Fruit fly (Drosophila melanogaster) whole organism, embryonic: ENCODE results near the gene CG2059.

Source experiments
- ATbp ChIP-seq: fragments of 200-800 bp; sonication (Bioruptor generic); optimal IDR thresholded peaks from 2 replicates; lab custom pipeline; 2017; ENCODE audit warnings: missing biosample characterization, mild to moderate bottlenecking, missing genetic modification characterization, missing genetic modification reagents
- Atf3 ChIP-seq: fragments of 200-800 bp; sonication (Bioruptor generic); optimal IDR thresholded peaks from 3 replicates; lab custom pipeline; 2016; ENCODE audit warnings: missing biosample characterization, missing genetic modification characterization
- CG10321 ChIP-seq: fragments of 200-800 bp; sonication (Bioruptor generic); IDR thresholded peaks from 2 replicates; pipeline ENCODE4 v1.3.6; 2022; ENCODE audit warnings: missing biosample characterization, missing genetic modification characterization
- CG10543 ChIP-seq: fragments of 200-800 bp; sonication (Bioruptor generic); optimal IDR thresholded peaks from 3 replicates; lab custom pipeline; 2017; ENCODE audit warnings: missing biosample characterization, mild to moderate bottlenecking, missing genetic modification characterization, moderate library complexity
- CG11085 ChIP-seq: fragments of 200-800 bp; sonication (Bioruptor generic); IDR thresholded peaks from 2 replicates; pipeline ENCODE4 v1.3.6; 2022; ENCODE audit warnings: missing biosample characterization, missing genetic modification characterization
- CG12104 ChIP-seq: fragments of 200-800 bp; sonication (Bioruptor generic); optimal IDR thresholded peaks from 3 replicates; lab custom pipeline; 2016; ENCODE audit warnings: missing biosample characterization, missing genetic modification characterization
- CG12236 ChIP-seq: fragments of 200-800 bp; sonication (Bioruptor generic); optimal IDR thresholded peaks from 2 replicates; lab custom pipeline; 2016; ENCODE audit warnings: missing biosample characterization, missing genetic modification characterization
- CG13123 ChIP-seq: fragments of 200-800 bp; sonication (Bioruptor generic); optimal IDR thresholded peaks from 2 replicates; lab custom pipeline; 2016; ENCODE audit warnings: missing biosample characterization, missing genetic modification characterization
- CG14965 ChIP-seq: fragments of 200-800 bp; sonication (Bioruptor generic); optimal IDR thresholded peaks from 2 replicates; lab custom pipeline; 2016; ENCODE audit warnings: missing biosample characterization, missing genetic modification characterization, borderline replicate concordance
- CG17186 ChIP-seq: fragments of 200-800 bp; sonication (Bioruptor generic); optimal IDR thresholded peaks from 3 replicates; lab custom pipeline; 2017; ENCODE audit warnings: missing biosample characterization, missing genetic modification reagents, missing genetic modification characterization
- CG18011 ChIP-seq: fragments of 200-800 bp; sonication (Bioruptor generic); optimal IDR thresholded peaks from 2 replicates; lab custom pipeline; 2017; ENCODE audit warnings: missing biosample characterization, missing genetic modification characterization, mild to moderate bottlenecking, moderate library complexity, missing genotype
- CG18476 ChIP-seq: fragments of 200-800 bp; sonication (Bioruptor generic); optimal IDR thresholded peaks from 2 replicates; lab custom pipeline; 2016; ENCODE audit warnings: missing biosample characterization, mild to moderate bottlenecking, missing genetic modification characterization
- CG4328 ChIP-seq: fragments of 200-800 bp; sonication (Bioruptor generic); optimal IDR thresholded peaks from 3 replicates; lab custom pipeline; 2017; ENCODE audit warnings: missing biosample characterization, missing genetic modification reagents, missing genetic modification characterization
- CG4707 ChIP-seq: fragments of 200-800 bp; sonication (Bioruptor generic); optimal IDR thresholded peaks from 2 replicates; lab custom pipeline; 2018; ENCODE audit warnings: missing biosample characterization, mild to moderate bottlenecking, missing genetic modification characterization, moderate library complexity
- CG4854 ChIP-seq: fragments of 200-800 bp; sonication (Bioruptor generic); optimal IDR thresholded peaks from 2 replicates; lab custom pipeline; 2016; ENCODE audit warnings: missing biosample characterization, missing genetic modification characterization, inconsistent platforms
- CG6175 ChIP-seq: fragments of 200-800 bp; sonication (Bioruptor generic); IDR thresholded peaks from 3 replicates; pipeline ENCODE4 v1.3.6; 2022; ENCODE audit warnings: missing biosample characterization, missing genetic modification characterization
- CG6765 ChIP-seq: fragments of 200-800 bp; sonication (Bioruptor generic); optimal IDR thresholded peaks from 3 replicates; lab custom pipeline; 2017; ENCODE audit warnings: missing biosample characterization, mild to moderate bottlenecking, missing genetic modification characterization
- CG7745 ChIP-seq: fragments of 200-800 bp; sonication (Bioruptor generic); optimal IDR thresholded peaks from 2 replicates; lab custom pipeline; 2018; ENCODE audit warnings: missing biosample characterization, mild to moderate bottlenecking, missing genetic modification characterization, moderate library complexity
- CHES-1-like ChIP-seq: fragments of 200-800 bp; sonication (Bioruptor generic); optimal IDR thresholded peaks from 2 replicates; lab custom pipeline; 2016; ENCODE audit warnings: missing biosample characterization, missing genetic modification characterization
- Dad ChIP-seq: fragments of 200-800 bp; sonication (Bioruptor generic); optimal IDR thresholded peaks from 3 replicates; lab custom pipeline; 2016; ENCODE audit warnings: missing biosample characterization, missing genetic modification characterization
- Dek ChIP-seq: fragments of 200-800 bp; sonication (Bioruptor generic); optimal IDR thresholded peaks from 3 replicates; lab custom pipeline; 2019; ENCODE audit warnings: missing biosample characterization, mild to moderate bottlenecking, missing genetic modification characterization, moderate library complexity
- Dip2 ChIP-seq: fragments of 200-800 bp; sonication (Bioruptor generic); IDR thresholded peaks from 2 replicates; pipeline ENCODE4 v1.3.6; 2022; ENCODE audit warnings: missing biosample characterization, missing genetic modification characterization
- Elba2 ChIP-seq: fragments of 200-800 bp; sonication (Bioruptor generic); optimal IDR thresholded peaks from 3 replicates; lab custom pipeline; 2016; ENCODE audit warnings: missing biosample characterization, missing genetic modification characterization
- Jarid2 ChIP-seq: fragments of 200-800 bp; sonication (Bioruptor generic); optimal IDR thresholded peaks from 3 replicates; lab custom pipeline; 2017; ENCODE audit warnings: mild to moderate bottlenecking, missing biosample characterization, missing genetic modification reagents, missing genetic modification characterization
- NC2β ChIP-seq: fragments of 200-800 bp; sonication (Bioruptor generic); optimal IDR thresholded peaks from 2 replicates; lab custom pipeline; 2016; ENCODE audit warnings: missing biosample characterization, missing genetic modification characterization
- Side ChIP-seq: fragments of 200-800 bp; sonication (Bioruptor generic); optimal IDR thresholded peaks from 2 replicates; lab custom pipeline; 2016; ENCODE audit warnings: missing biosample characterization, missing genetic modification characterization
- Ssrp ChIP-seq: fragments of 200-800 bp; sonication (Bioruptor generic); optimal IDR thresholded peaks from 2 replicates; lab custom pipeline; 2018; ENCODE audit warnings: missing biosample characterization, mild to moderate bottlenecking, missing genetic modification characterization, moderate library complexity
- Stat92E ChIP-seq, 3 experiments: fragments of >200 bp in 2 of 3; fragments of 200-800 bp in 1 of 3; sonication (Bioruptor generic) in 1 of 3; optimal IDR thresholded peaks; 2 replicates each; lab custom pipeline; 2017 to 2019; ENCODE audit warnings: missing biosample characterization in 3 of 3, missing genetic modification characterization in 3 of 3, mild to moderate bottlenecking in 1 of 3, moderate library complexity in 1 of 3
- ab ChIP-seq: fragments of 200-800 bp; sonication (Bioruptor generic); optimal IDR thresholded peaks from 2 replicates; lab custom pipeline; 2016; ENCODE audit warnings: missing biosample characterization, missing genetic modification characterization
- abd-A ChIP-seq: fragments of 200-800 bp; sonication (Bioruptor generic); optimal IDR thresholded peaks from 3 replicates; lab custom pipeline; 2019; ENCODE audit warnings: missing biosample characterization, mild to moderate bottlenecking, missing genetic modification characterization, moderate library complexity
- ac ChIP-seq: fragments of 200-800 bp; sonication (Bioruptor generic); optimal IDR thresholded peaks from 3 replicates; lab custom pipeline; 2017; ENCODE audit warnings: missing biosample characterization, mild to moderate bottlenecking, missing genetic modification characterization
- amos ChIP-seq: fragments of 200-800 bp; sonication (Bioruptor generic); IDR thresholded peaks from 2 replicates; pipeline ENCODE4 v1.3.6; 2022; ENCODE audit warnings: missing biosample characterization, missing genetic modification characterization; ENCODE audit not compliant: partially characterized antibody
- ci ChIP-seq: fragments of 200-800 bp; sonication (Bioruptor generic); IDR thresholded peaks from 3 replicates; pipeline ENCODE4 v1.3.6; 2022; ENCODE audit warnings: missing biosample characterization, missing genetic modification characterization
- crp ChIP-seq, 2 experiments: fragments of 200-800 bp; sonication (Bioruptor generic); optimal IDR thresholded peaks; 2 replicates in 1 of 2; 3 replicates in 1 of 2; lab custom pipeline; 2017; ENCODE audit warnings: missing biosample characterization in 2 of 2, missing genetic modification characterization in 2 of 2, mild to moderate bottlenecking in 1 of 2, moderate library complexity in 1 of 2
- ems ChIP-seq: fragments of 200-800 bp; sonication (Bioruptor generic); optimal IDR thresholded peaks from 3 replicates; lab custom pipeline; 2016; ENCODE audit warnings: missing biosample characterization, missing genetic modification characterization
- fd102C ChIP-seq: fragments of 200-800 bp; sonication (Bioruptor generic); optimal IDR thresholded peaks from 2 replicates; lab custom pipeline; 2018; ENCODE audit warnings: missing biosample characterization, mild to moderate bottlenecking, missing genetic modification characterization, moderate library complexity
- fd96Cb ChIP-seq: fragments of 200-800 bp; sonication (Bioruptor generic); optimal IDR thresholded peaks from 2 replicates; lab custom pipeline; 2018; ENCODE audit warnings: missing biosample characterization, mild to moderate bottlenecking, missing genetic modification characterization, moderate library complexity
- gfzf ChIP-seq: fragments of 200-800 bp; sonication (Bioruptor generic); optimal IDR thresholded peaks from 2 replicates; lab custom pipeline; 2016; ENCODE audit warnings: missing biosample characterization, mild to moderate bottlenecking, missing genetic modification characterization, moderate library complexity
- ken ChIP-seq: fragments of 200-800 bp; sonication (Bioruptor generic); IDR thresholded peaks from 3 replicates; pipeline ENCODE4 v1.3.6; 2022; ENCODE audit warnings: missing biosample characterization, missing genetic modification characterization
- lbe ChIP-seq: fragments of 200-800 bp; sonication (Bioruptor generic); optimal IDR thresholded peaks from 2 replicates; lab custom pipeline; 2016; ENCODE audit warnings: missing biosample characterization, mild to moderate bottlenecking, missing genetic modification characterization
- lmd ChIP-seq: fragments of 200-800 bp; sonication (Bioruptor generic); IDR thresholded peaks from 2 replicates; pipeline ENCODE4 v1.3.6; 2022; ENCODE audit warnings: missing biosample characterization, missing genetic modification characterization
- luna ChIP-seq: fragments of 200-800 bp; sonication (Bioruptor generic); optimal IDR thresholded peaks from 2 replicates; lab custom pipeline; 2016; ENCODE audit warnings: missing biosample characterization, missing genetic modification characterization
- oc ChIP-seq: fragments of 200-800 bp; sonication (Bioruptor generic); optimal IDR thresholded peaks from 2 replicates; lab custom pipeline; 2018; ENCODE audit warnings: missing biosample characterization, mild to moderate bottlenecking, missing genetic modification characterization, moderate library complexity
- pfk ChIP-seq: fragments of 200-800 bp; sonication (Bioruptor generic); optimal IDR thresholded peaks from 2 replicates; lab custom pipeline; 2018; ENCODE audit warnings: missing biosample characterization, mild to moderate bottlenecking, missing genetic modification characterization, moderate library complexity
- sd ChIP-seq: fragments of 200-800 bp; sonication (Bioruptor generic); optimal IDR thresholded peaks from 3 replicates; lab custom pipeline; 2018; ENCODE audit warnings: missing biosample characterization, mild to moderate bottlenecking, missing genetic modification characterization, moderate library complexity
- tio ChIP-seq: fragments of 200-800 bp; sonication (Bioruptor generic); optimal IDR thresholded peaks from 2 replicates; lab custom pipeline; 2017; ENCODE audit warnings: missing biosample characterization, missing genetic modification characterization, inconsistent platforms
- yki ChIP-seq: fragments of >200 bp; optimal IDR thresholded peaks from 3 replicates; lab custom pipeline; 2018

CG2059 gene

dm6 chrX:7285995-7286985, at the start of gene CG2059 (continued):
- TF ChIP-seq CG6175 (0 out of 3 replicates have a peak, but pooled peaks have one; percentile 15), abd-A (tag; lab: Kevin White, UChicago) (peak; percentile 54), lbe (GFP tag; lab: Kevin White, UChicago) (no peak), CG18476 (GFP tag; lab: Kevin White, UChicago) (peak; percentile 44), Side (GFP tag; lab: Kevin White, UChicago) (peak; percentile 3), gfzf (peak; percentile 97), Stat92E (GFP tag; optimal IDR thresholded peaks at IDR 0.05; lab: Kevin White, UChicago) (peak in 1 of 3 experiments; percentile 26), ATbp (GFP tag; lab: Kevin White, UChicago) (no peak), CG12104 (GFP tag; lab: Kevin White, UChicago) (peak; percentile 59), tio (GFP tag; lab: Kevin White, UChicago) (no peak), crp (GFP tag; optimal IDR thresholded peaks at IDR 0.05; lab: Kevin White, UChicago) (peak in 1 of 2 experiments; percentile 17), NC2β (GFP tag; lab: Kevin White, UChicago) (peak; percentile 63), CG11085 (peak; percentile 42), CG4854 (GFP tag; lab: Kevin White, UChicago) (peak; percentile 37), Jarid2 (GFP tag; lab: Kevin White, UChicago) (peak; percentile 49), ac (GFP tag; lab: Kevin White, UChicago) (no peak), CG10543 (GFP tag; lab: Kevin White, UChicago) (peak; percentile 34), pfk (GFP tag; lab: Kevin White, UChicago) (peak; percentile 23), Elba2 (GFP tag; lab: Kevin White, UChicago) (peak; percentile 84), CG4328 (GFP tag; lab: Kevin White, UChicago) (no peak), oc (tag; lab: Kevin White, UChicago) (no peak), CG13123 (GFP tag; lab: Kevin White, UChicago) (no peak), amos (peak; percentile 66), sd (tag; lab: Kevin White, UChicago) (peak; percentile 66), ci (GFP tag; lab: Robert Waterston, UW) (peak; percentile 81), CG6765 (GFP tag; lab: Kevin White, UChicago) (no peak), CG12236 (no peak), Dek (peak; percentile 20), CG17186 (peak; percentile 97), CG4707 (GFP tag; lab: Kevin White, UChicago) (no peak), fd102C (GFP tag; lab: Kevin White, UChicago) (peak; percentile 26), yki (lab: Kevin White, UChicago) (no peak), CG18011 (GFP tag; lab: Kevin White, UChicago) (no peak), ab (no peak), ken (GFP tag; lab: Robert Waterston, UW) (peak; percentile 69; the same call in 1 of the 3 replicates), ems (GFP tag; lab: Kevin White, UChicago) (peak; percentile 26), Atf3 (GFP tag; lab: Kevin White, UChicago) (peak; percentile 59), CG7745 (tag; lab: Kevin White, UChicago) (peak; percentile 90), fd96Cb (tag; lab: Kevin White, UChicago) (no peak), CG10321 (GFP tag; lab: Robert Waterston, UW) (no peak), luna (GFP tag; lab: Kevin White, UChicago) (no peak), CG14965 (GFP tag; lab: Kevin White, UChicago) (no peak), Dad (GFP tag; lab: Kevin White, UChicago) (peak; percentile 29), Ssrp (tag; lab: Kevin White, UChicago) (no peak), CHES-1-like (GFP tag; lab: Kevin White, UChicago) (peak; percentile 51), lmd (GFP tag; lab: Robert Waterston, UW) (peak; percentile 48; the same call in 1 of the 2 replicates), Dip2 (GFP tag; lab: Robert Waterston, UW) (no peak)
